Fruit fly (Drosophila melanogaster): ENCODE data around the gene CG14712.

DNA sequence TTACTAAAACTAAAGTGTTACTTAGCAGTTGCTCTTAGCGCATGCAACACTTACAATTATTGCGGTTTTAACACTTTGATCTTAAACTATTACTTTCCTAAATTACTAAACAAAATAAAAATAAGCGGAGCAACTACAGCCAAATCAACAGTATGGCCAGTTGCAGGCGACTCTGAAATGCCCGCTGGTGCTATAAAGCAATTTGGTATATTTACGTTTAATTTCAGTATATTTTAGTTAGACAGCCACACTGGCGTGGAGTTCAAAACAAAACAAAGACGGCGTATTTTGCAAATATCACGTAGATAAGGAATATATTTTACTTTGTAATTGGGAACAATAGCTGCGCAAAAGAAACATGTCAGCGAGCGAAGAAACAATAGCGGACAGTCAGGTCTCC is 51.0 kb downstream of the CG14712 start, which contains the start of the genes Taf12 and Ho:
- TF ChIP-seq CG34224 (GFP tag; IDR thresholded peaks at IDR 0.05; ENCODE audit: partially characterized antibody): no peak; the same call in 2 of the 3 replicates
- TF ChIP-seq caup (GFP tag; optimal IDR thresholded peaks at IDR 0.05; ENCODE audit: severe bottlenecking): no peak
- TF ChIP-seq CG11504 (tag; optimal IDR thresholded peaks at IDR 0.05): peak; percentile 31
- no peak for TF ChIP-seq CG17612 (GFP tag; IDR thresholded peaks at IDR 0.05)
- TF ChIP-seq CG12659 (GFP tag; optimal IDR thresholded peaks at IDR 0.05): peak; percentile 71
- peak; percentile 71 for TF ChIP-seq Dp (GFP tag; optimal IDR thresholded peaks at IDR 0.05)
- TF ChIP-seq CG3838 (GFP tag; optimal IDR thresholded peaks at IDR 0.05): no peak
- TF ChIP-seq tin (GFP tag; optimal IDR thresholded peaks at IDR 0.05): no peak
- no peak for TF ChIP-seq aop (GFP tag; IDR thresholded peaks at IDR 0.05)

Data from whole organism, embryonic.